Fruit fly (Drosophila melanogaster) whole organism, embryonic: ENCODE measurements around the gene CG3662.
A peak's percentile ranks its signal among the peaks of the same experiment; 100 is the strongest.

Source experiments
- Abd-B ChIP-seq: fragments of 200-800 bp; sonication (Bioruptor generic); optimal IDR thresholded peaks from 2 replicates; lab custom pipeline; 2018; ENCODE audit warnings: missing biosample characterization, mild to moderate bottlenecking, missing genetic modification characterization, moderate library complexity
- Ada2b ChIP-seq: fragments of 200-800 bp; sonication (Bioruptor generic); IDR thresholded peaks from 2 replicates; pipeline ENCODE4 v1.3.6; 2022; ENCODE audit warnings: missing biosample characterization, missing genetic modification characterization
- BEAF-32 ChIP-seq: fragments of 200-800 bp; sonication (Bioruptor generic); optimal IDR thresholded peaks from 3 replicates; lab custom pipeline; 2017; ENCODE audit warnings: missing biosample characterization, missing genetic modification characterization, mild to moderate bottlenecking, moderate library complexity, missing genetic modification reagents
- CG10366 ChIP-seq: fragments of 200-800 bp; sonication (Bioruptor generic); IDR thresholded peaks from 2 replicates; pipeline ENCODE4 v1.3.6; 2022; ENCODE audit warnings: missing biosample characterization, missing genetic modification characterization
- CG11456 ChIP-seq: fragments of 200-800 bp; sonication (Bioruptor generic); IDR thresholded peaks from 3 replicates; pipeline ENCODE4 v1.3.6; 2022; ENCODE audit warnings: missing biosample characterization, missing genetic modification characterization
- CG12104 ChIP-seq: fragments of 200-800 bp; sonication (Bioruptor generic); optimal IDR thresholded peaks from 3 replicates; lab custom pipeline; 2016; ENCODE audit warnings: missing biosample characterization, missing genetic modification characterization
- CG12299 ChIP-seq: fragments of 200-800 bp; sonication (Bioruptor generic); optimal IDR thresholded peaks from 2 replicates; lab custom pipeline; 2018; ENCODE audit warnings: missing biosample characterization, mild to moderate bottlenecking, missing genetic modification characterization
- CG14965 ChIP-seq: fragments of 200-800 bp; sonication (Bioruptor generic); optimal IDR thresholded peaks from 2 replicates; lab custom pipeline; 2016; ENCODE audit warnings: missing biosample characterization, missing genetic modification characterization, borderline replicate concordance
- CG15073 ChIP-seq: fragments of 200-800 bp; sonication (Bioruptor generic); optimal IDR thresholded peaks from 2 replicates; lab custom pipeline; 2016; ENCODE audit warnings: missing biosample characterization, missing genetic modification characterization
- CG17361 ChIP-seq: fragments of 200-800 bp; sonication (Bioruptor generic); IDR thresholded peaks from 3 replicates; pipeline ENCODE4 v1.3.6; 2022; ENCODE audit warnings: missing biosample characterization, missing genetic modification characterization
- CG17568 ChIP-seq: fragments of 200-800 bp; sonication (Bioruptor generic); optimal IDR thresholded peaks from 2 replicates; lab custom pipeline; 2018; ENCODE audit warnings: missing biosample characterization, mild to moderate bottlenecking, missing genetic modification characterization, moderate library complexity
- CG32532 ChIP-seq: fragments of 200-800 bp; sonication (Bioruptor generic); IDR thresholded peaks from 2 replicates; pipeline ENCODE4 v1.3.6; 2022; ENCODE audit warnings: missing biosample characterization, missing genetic modification characterization
- CG34224 ChIP-seq: fragments of 200-800 bp; sonication (Bioruptor generic); IDR thresholded peaks from 3 replicates; pipeline ENCODE4 v1.3.6; 2022; ENCODE audit warnings: missing biosample characterization, missing genetic modification characterization; ENCODE audit not compliant: partially characterized antibody
- CG3995 ChIP-seq: fragments of 200-800 bp; sonication (Bioruptor generic); optimal IDR thresholded peaks from 3 replicates; lab custom pipeline; 2016; ENCODE audit warnings: missing biosample characterization, missing genetic modification characterization
- CG4404 ChIP-seq: fragments of 200-800 bp; sonication (Bioruptor generic); IDR thresholded peaks from 2 replicates; pipeline ENCODE4 v1.3.6; 2022; ENCODE audit warnings: missing biosample characterization, missing genetic modification characterization
- CG4730 ChIP-seq: fragments of 200-800 bp; sonication (Bioruptor generic); IDR thresholded peaks from 2 replicates; pipeline ENCODE4 v1.3.6; 2022; ENCODE audit warnings: missing biosample characterization, missing genetic modification characterization
- CG6689 ChIP-seq: fragments of 200-800 bp; sonication (Bioruptor generic); IDR thresholded peaks from 2 replicates; pipeline ENCODE4 v1.3.6; 2022; ENCODE audit warnings: missing biosample characterization, missing genetic modification characterization
- CG6813 ChIP-seq: fragments of 200-800 bp; sonication (Bioruptor generic); optimal IDR thresholded peaks from 2 replicates; lab custom pipeline; 2017; ENCODE audit warnings: missing biosample characterization, missing genetic modification characterization, mild to moderate bottlenecking, moderate library complexity, missing genetic modification reagents
- CG7839 ChIP-seq: fragments of 200-800 bp; sonication (Bioruptor generic); optimal IDR thresholded peaks from 3 replicates; lab custom pipeline; 2018; ENCODE audit warnings: missing biosample characterization, mild to moderate bottlenecking, missing genetic modification characterization, moderate library complexity
- CG8924 ChIP-seq: fragments of 200-800 bp; optimal IDR thresholded peaks from 3 replicates; lab custom pipeline; 2019; ENCODE audit warnings: missing biosample characterization, mild to moderate bottlenecking, missing genetic modification characterization, moderate library complexity
- CTCF ChIP-seq: fragments of 200-800 bp; sonication (Bioruptor generic); optimal IDR thresholded peaks from 2 replicates; lab custom pipeline; 2017; ENCODE audit warnings: missing biosample characterization, mild to moderate bottlenecking, missing genetic modification characterization, moderate library complexity
- D19B ChIP-seq: fragments of 200-800 bp; sonication (Bioruptor generic); optimal IDR thresholded peaks from 2 replicates; lab custom pipeline; 2017; ENCODE audit warnings: missing biosample characterization, mild to moderate bottlenecking, missing genetic modification characterization
- Dad ChIP-seq: fragments of 200-800 bp; sonication (Bioruptor generic); optimal IDR thresholded peaks from 3 replicates; lab custom pipeline; 2016; ENCODE audit warnings: missing biosample characterization, missing genetic modification characterization
- Ets65A ChIP-seq: fragments of 200-800 bp; sonication (Bioruptor generic); peaks from one replicate; lab custom pipeline; 2016; ENCODE audit warnings: missing biosample characterization, missing genetic modification characterization
- Meics ChIP-seq: fragments of 200-800 bp; sonication (Bioruptor generic); optimal IDR thresholded peaks from 2 replicates; lab custom pipeline; 2017; ENCODE audit warnings: missing biosample characterization, mild to moderate bottlenecking, missing genetic modification characterization
- Mrtf ChIP-seq: fragments of 200-800 bp; sonication (Bioruptor generic); IDR thresholded peaks from 3 replicates; pipeline ENCODE4 v1.3.6; 2022; ENCODE audit warnings: missing biosample characterization, missing genetic modification characterization
- NC2α ChIP-seq: fragments of 200-800 bp; sonication (Bioruptor generic); optimal IDR thresholded peaks from 2 replicates; lab custom pipeline; 2016; ENCODE audit warnings: missing biosample characterization, missing genetic modification characterization
- NFAT ChIP-seq: fragments of 200-800 bp; sonication (Bioruptor generic); IDR thresholded peaks from 2 replicates; pipeline ENCODE4 v1.3.6; 2022; ENCODE audit warnings: missing biosample characterization, missing genetic modification characterization
- Nf-YA ChIP-seq: fragments of 200-800 bp; sonication (Bioruptor generic); IDR thresholded peaks from 2 replicates; pipeline ENCODE4 v1.3.6; 2022; ENCODE audit warnings: missing biosample characterization, missing genetic modification characterization
- Pdp1 ChIP-seq, 2 experiments: fragments of 200-800 bp; sonication (Bioruptor generic); optimal IDR thresholded peaks; 3 replicates each; lab custom pipeline; 2016; ENCODE audit warnings: missing biosample characterization in 2 of 2, missing genetic modification characterization in 2 of 2, mild to moderate bottlenecking in 1 of 2, moderate library complexity in 1 of 2
- Ssrp ChIP-seq: fragments of 200-800 bp; sonication (Bioruptor generic); optimal IDR thresholded peaks from 2 replicates; lab custom pipeline; 2018; ENCODE audit warnings: missing biosample characterization, mild to moderate bottlenecking, missing genetic modification characterization, moderate library complexity
- Xbp1 ChIP-seq: fragments of 200-800 bp; sonication (Bioruptor generic); optimal IDR thresholded peaks from 3 replicates; lab custom pipeline; 2016; ENCODE audit warnings: missing biosample characterization, mild to moderate bottlenecking, missing genetic modification characterization
- chn ChIP-seq: fragments of 200-800 bp; sonication (Bioruptor generic); optimal IDR thresholded peaks from 2 replicates; lab custom pipeline; 2016; ENCODE audit warnings: missing biosample characterization, missing genetic modification characterization
- gcm ChIP-seq: fragments of 200-800 bp; sonication (Bioruptor generic); optimal IDR thresholded peaks from 2 replicates; lab custom pipeline; 2019; ENCODE audit warnings: missing biosample characterization, mild to moderate bottlenecking, missing genetic modification characterization, moderate library complexity
- lab ChIP-seq: fragments of 200-800 bp; sonication (Bioruptor generic); optimal IDR thresholded peaks from 3 replicates; lab custom pipeline; 2017; ENCODE audit warnings: missing biosample characterization, missing genetic modification characterization, mild to moderate bottlenecking, moderate library complexity, missing genetic modification reagents
- lola ChIP-seq, 3 experiments: fragments of >200 bp in 2 of 3; fragments of 200-800 bp in 1 of 3; sonication (Bioruptor generic) in 1 of 3; optimal IDR thresholded peaks; 2 replicates each; lab custom pipeline; 2017 to 2019; ENCODE audit warnings: missing biosample characterization in 3 of 3, missing genetic modification characterization in 3 of 3, mild to moderate bottlenecking in 1 of 3, moderate library complexity in 1 of 3
- nerfin-2 ChIP-seq: fragments of 200-800 bp; sonication (Bioruptor generic); IDR thresholded peaks from 2 replicates; pipeline ENCODE4 v1.3.6; 2022; ENCODE audit warnings: missing biosample characterization, missing genetic modification characterization; ENCODE audit not compliant: partially characterized antibody
- oc ChIP-seq: fragments of 200-800 bp; sonication (Bioruptor generic); optimal IDR thresholded peaks from 2 replicates; lab custom pipeline; 2018; ENCODE audit warnings: missing biosample characterization, mild to moderate bottlenecking, missing genetic modification characterization, moderate library complexity
- pho ChIP-seq: fragments of 200-800 bp; sonication (Bioruptor generic); optimal IDR thresholded peaks from 2 replicates; lab custom pipeline; 2016; ENCODE audit warnings: missing biosample characterization, missing genetic modification characterization
- prd ChIP-seq, 3 experiments: fragments of >200 bp in 2 of 3; fragments of 200-800 bp in 1 of 3; sonication (Bioruptor generic) in 1 of 3; optimal IDR thresholded peaks in 2 of 3; IDR thresholded peaks in 1 of 3; 2 replicates in 2 of 3; 3 replicates in 1 of 3; pipeline versions ENCODE4 v1.3.6 to Lab custom; 2017 to 2022; ENCODE audit warnings: missing biosample characterization in 1 of 3, missing genetic modification characterization in 1 of 3
- rib ChIP-seq: fragments of 200-800 bp; sonication (Bioruptor generic); IDR thresholded peaks from 2 replicates; pipeline ENCODE4 v1.3.6; 2022; ENCODE audit warnings: missing biosample characterization, missing genetic modification characterization
- sc ChIP-seq, 3 experiments: fragments of >200 bp in 2 of 3; fragments of 200-800 bp in 1 of 3; sonication (Bioruptor generic) in 1 of 3; optimal IDR thresholded peaks; 2 replicates in 2 of 3; 3 replicates in 1 of 3; lab custom pipeline; 2017; ENCODE audit warnings: mild to moderate bottlenecking in 1 of 3, missing biosample characterization in 1 of 3, missing genetic modification characterization in 1 of 3, missing genetic modification reagents in 1 of 3
- schlank ChIP-seq: fragments of 200-800 bp; sonication (Bioruptor generic); optimal IDR thresholded peaks from 2 replicates; lab custom pipeline; 2018; ENCODE audit warnings: missing biosample characterization, mild to moderate bottlenecking, missing genetic modification characterization
- slou ChIP-seq: fragments of 200-800 bp; sonication (Bioruptor generic); optimal IDR thresholded peaks from 3 replicates; lab custom pipeline; 2016; ENCODE audit warnings: missing biosample characterization, missing genetic modification characterization
- sqz ChIP-seq: fragments of 200-800 bp; sonication (Bioruptor generic); optimal IDR thresholded peaks from 3 replicates; lab custom pipeline; 2018; ENCODE audit warnings: missing biosample characterization, mild to moderate bottlenecking, missing genetic modification characterization
- tap ChIP-seq: fragments of 200-800 bp; optimal IDR thresholded peaks from 3 replicates; lab custom pipeline; 2019; ENCODE audit warnings: missing biosample characterization, mild to moderate bottlenecking, missing genetic modification characterization, moderate library complexity
- trem ChIP-seq: fragments of 200-800 bp; optimal IDR thresholded peaks from 3 replicates; lab custom pipeline; 2019; ENCODE audit warnings: missing biosample characterization, mild to moderate bottlenecking, missing genetic modification characterization, moderate library complexity
- trh ChIP-seq: fragments of 200-800 bp; sonication (Bioruptor generic); optimal IDR thresholded peaks from 2 replicates; lab custom pipeline; 2016; ENCODE audit warnings: missing biosample characterization, missing genetic modification characterization

The CG3662 gene

DNA sequence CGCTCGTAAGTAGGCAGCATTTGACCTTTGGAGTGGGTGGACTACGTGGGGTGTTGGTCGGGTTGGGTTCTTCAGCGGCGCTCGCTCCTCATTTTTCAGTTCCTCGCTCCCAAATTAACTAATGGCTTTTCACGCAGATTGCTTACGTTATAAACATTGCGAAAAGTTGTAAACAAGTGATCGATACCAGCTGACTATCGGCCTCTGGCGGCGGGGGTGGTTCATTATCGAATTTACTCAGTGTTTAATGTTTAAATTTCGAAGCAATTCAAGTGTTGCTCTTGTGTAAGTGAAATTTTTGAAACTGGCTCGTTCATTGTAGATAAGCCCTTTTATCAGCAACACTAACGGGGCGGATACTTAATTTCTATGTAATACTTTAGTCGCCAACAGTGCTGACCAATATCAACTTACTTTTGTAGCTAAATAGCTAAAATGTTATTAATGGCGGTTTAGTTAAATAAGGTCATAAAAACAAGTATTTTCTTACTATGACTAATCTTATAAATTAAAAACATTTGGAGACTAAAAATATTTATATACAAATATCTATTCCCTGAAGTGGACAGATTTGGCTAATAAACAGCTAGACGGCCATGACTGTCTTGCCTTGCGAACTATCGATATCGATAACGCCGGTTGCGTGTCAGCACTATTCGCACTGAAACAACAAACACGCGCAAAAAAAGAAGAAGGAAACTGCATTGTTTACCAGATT, 1.6 kb upstream of the CG3662 start, which contains the start of the genes PGAP2 and Clp (continued):
- TF ChIP-seq Meics (GFP tag; lab: Kevin White, UChicago) (peak; percentile 66), prd (optimal IDR thresholded peaks at IDR 0.05; lab: Kevin White, UChicago) (no peak), prd (GFP tag; IDR thresholded peaks at IDR 0.05; lab: Robert Waterston, UW) (peak; percentile 85), CG12104 (GFP tag; lab: Kevin White, UChicago) (peak; percentile 79), Pdp1 (GFP tag; optimal IDR thresholded peaks at IDR 0.05; lab: Kevin White, UChicago) (peak; percentile 67 to 69), gcm (peak; percentile 36), CG17361 (peak; percentile 91), CG32532 (GFP tag; lab: Robert Waterston, UW) (peak; percentile 79), sqz (GFP tag; lab: Kevin White, UChicago) (no peak), lola (GFP tag; optimal IDR thresholded peaks at IDR 0.05; lab: Kevin White, UChicago) (peak in 1 of 3 experiments; percentile 80), sc (optimal IDR thresholded peaks at IDR 0.05; lab: Kevin White, UChicago) (no peak), sc (GFP tag; optimal IDR thresholded peaks at IDR 0.05; lab: Kevin White, UChicago) (peak; percentile 45), Ada2b (GFP tag; lab: Robert Waterston, UW) (peak; percentile 61; the same call in 1 of the 2 replicates), oc (peak; percentile 38), trh (GFP tag; lab: Kevin White, UChicago) (peak; percentile 51), CG10366 (GFP tag; lab: Robert Waterston, UW) (peak; percentile 71), lab (GFP tag; lab: Kevin White, UChicago) (no peak), CG12299 (tag; lab: Kevin White, UChicago) (peak; percentile 45), CG4404 (GFP tag; lab: Robert Waterston, UW) (peak; percentile 71), CG6813 (GFP tag; lab: Kevin White, UChicago) (no peak), NC2α (GFP tag; lab: Kevin White, UChicago) (no peak), BEAF-32 (GFP tag; lab: Kevin White, UChicago) (peak; percentile 77), CG34224 (no peak; the same call in 2 of the 3 replicates), chn (GFP tag; lab: Kevin White, UChicago) (peak; percentile 51), schlank (tag; lab: Kevin White, UChicago) (peak; percentile 30), CG7839 (tag; lab: Kevin White, UChicago) (peak; percentile 81), Xbp1 (GFP tag; lab: Kevin White, UChicago) (peak; percentile 81), nerfin-2 (GFP tag; lab: Robert Waterston, UW) (no peak), Dad (GFP tag; lab: Kevin White, UChicago) (no peak), slou (GFP tag; lab: Kevin White, UChicago) (peak; percentile 49), NFAT (GFP tag; lab: Robert Waterston, UW) (peak; percentile 26; the same call in 1 of the 2 replicates), trem (tag; lab: Kevin White, UChicago) (peak; percentile 71), CG17568 (GFP tag; lab: Kevin White, UChicago) (no peak), Ets65A (GFP tag; lab: Kevin White, UChicago) (peak; percentile 95), CTCF (GFP tag; lab: Kevin White, UChicago) (peak; percentile 66), CG14965 (no peak), Abd-B (peak; percentile 79), Mrtf (peak; percentile 51; the same call in 1 of the 3 replicates), CG11456 (GFP tag; lab: Robert Waterston, UW) (peak; percentile 73; the same call in 2 of the 3 replicates), CG3995 (GFP tag; lab: Kevin White, UChicago) (peak; percentile 9), D19B (GFP tag; lab: Kevin White, UChicago) (peak; percentile 49), CG6689 (peak; percentile 76), pho (peak; percentile 60), rib (GFP tag; lab: Robert Waterston, UW) (peak; percentile 20; the same call in 1 of the 2 replicates), CG15073 (peak; percentile 33), Nf-YA (GFP tag; lab: Robert Waterston, UW) (peak; percentile 36; the same call in 1 of the 2 replicates), CG4730 (peak; percentile 65), Ssrp (tag; lab: Kevin White, UChicago) (peak; percentile 83), CG8924 (peak; percentile 77), tap (tag; lab: Kevin White, UChicago) (no peak)
